Fruit fly (Drosophila melanogaster): ENCODE data around the gene Pex3.
A peak's percentile ranks its signal among the peaks of the same experiment; 100 is the strongest.

The Pex3 gene

DNA sequence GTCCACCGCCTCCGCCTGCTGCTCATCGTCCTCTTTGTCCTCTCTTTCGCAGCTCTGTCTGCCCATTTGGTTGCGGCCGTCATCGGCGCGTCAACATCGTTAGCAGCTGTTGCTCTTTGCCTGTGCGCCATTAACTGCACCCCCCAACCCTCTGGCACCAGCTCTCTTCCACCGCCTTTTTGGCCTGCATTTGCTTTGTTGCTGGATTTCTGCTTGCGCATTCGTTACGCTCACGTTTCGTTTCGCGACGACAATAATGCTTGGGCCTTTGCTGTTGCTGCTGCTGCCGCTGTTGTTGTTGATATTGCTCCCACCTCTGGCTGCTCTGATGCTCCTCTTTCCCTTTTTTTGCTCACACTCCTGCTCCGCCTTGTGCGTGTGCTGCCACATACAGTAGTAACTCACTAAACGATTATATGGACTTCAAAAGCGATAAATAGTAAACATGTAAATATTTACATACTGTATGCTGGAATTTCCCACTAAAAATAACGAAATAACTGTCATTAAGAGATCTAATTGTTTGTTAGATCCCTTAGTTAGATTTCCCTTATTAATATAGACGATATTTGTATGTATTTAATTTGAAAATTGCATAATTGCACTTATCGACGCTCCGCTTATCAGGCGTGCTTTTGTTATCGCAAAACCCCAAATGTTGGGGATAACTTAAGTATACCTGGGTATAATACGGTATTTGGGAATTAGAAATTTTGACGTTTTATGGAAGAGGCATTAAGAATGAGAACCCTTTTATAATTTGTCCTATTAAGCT lies 42.3 kb upstream of the Pex3 start:
- TF ChIP-seq CG17806 (tag; optimal IDR thresholded peaks at IDR 0.05) (peak; percentile 25), CG4496 (GFP tag; IDR thresholded peaks at IDR 0.05) (peak; percentile 71; the same call in 2 of the 3 replicates), CG34367 (tag; optimal IDR thresholded peaks at IDR 0.05) (peak; percentile 5), Ets98B (GFP tag; IDR thresholded peaks at IDR 0.05) (peak; percentile 47; the same call in 1 of the 2 replicates), CG14655 (GFP tag; optimal IDR thresholded peaks at IDR 0.05) (peak; percentile 2), CG8159 (tag; optimal IDR thresholded peaks at IDR 0.05) (peak; percentile 52), Snoo (tag; optimal IDR thresholded peaks at IDR 0.05) (peak; percentile 22), CG13204 (GFP tag; optimal IDR thresholded peaks at IDR 0.05) (peak; percentile 99), CG9948 (tag; optimal IDR thresholded peaks at IDR 0.05) (peak; percentile 7), CG8301 (tag; optimal IDR thresholded peaks at IDR 0.05) (peak; percentile 18), D1 (tag; optimal IDR thresholded peaks at IDR 0.05) (peak; percentile 12), Pif1A (GFP tag; optimal IDR thresholded peaks at IDR 0.05) (no peak), fd96Ca (GFP tag; IDR thresholded peaks at IDR 0.05) (peak; percentile 25; the same call in 1 of the 3 replicates), CG15710 (tag; optimal IDR thresholded peaks at IDR 0.05) (peak; percentile 37), EcR (GFP tag; optimal IDR thresholded peaks at IDR 0.05) (peak; percentile 83), CG10348 (GFP tag; IDR thresholded peaks at IDR 0.05) (0 out of 2 replicates have a peak, but pooled peaks have one; percentile 7), Pif1B (GFP tag; optimal IDR thresholded peaks at IDR 0.05) (no peak), CG32121 (GFP tag; IDR thresholded peaks at IDR 0.05) (peak; percentile 60), rn (GFP tag; IDR thresholded peaks at IDR 0.05) (no peak), gl (tag; optimal IDR thresholded peaks at IDR 0.05) (peak; percentile 8), CG12605 (GFP tag; IDR thresholded peaks at IDR 0.05) (no peak; the same call in 1 of the 2 replicates)

DNA sequence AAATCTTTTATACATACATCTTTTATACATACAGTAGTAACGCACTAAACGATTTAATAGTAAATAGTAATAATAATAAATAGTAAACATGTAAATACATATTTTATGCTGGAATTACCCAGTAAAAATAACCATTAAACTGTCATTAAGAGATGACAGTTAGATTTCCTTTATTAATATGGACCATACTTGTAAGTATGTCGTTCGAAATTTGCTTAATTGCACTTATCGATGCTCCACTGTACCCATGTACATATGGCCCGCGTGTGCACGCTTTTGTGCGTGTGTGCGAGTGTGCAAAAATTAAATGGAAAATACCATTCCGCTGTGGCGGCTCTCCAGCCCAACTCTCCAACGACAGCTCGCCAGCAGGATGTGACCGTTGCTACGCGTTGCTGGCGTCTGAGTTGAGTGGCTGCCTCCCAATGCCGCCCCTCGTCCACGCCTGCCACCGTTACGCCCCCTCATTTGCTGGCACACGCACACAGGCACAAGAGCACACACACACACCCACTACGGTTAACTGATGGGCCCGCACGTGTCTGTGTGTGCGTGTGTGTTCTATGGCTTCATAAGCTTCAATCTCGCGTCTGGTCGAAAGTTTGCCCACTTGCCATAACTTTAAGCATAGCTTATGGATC lies 41.4 kb upstream of the Pex3 start:
- TF ChIP-seq CG10348 (GFP tag; IDR thresholded peaks at IDR 0.05) (no peak), Ets98B (GFP tag; IDR thresholded peaks at IDR 0.05) (peak; percentile 31), CG13204 (GFP tag; optimal IDR thresholded peaks at IDR 0.05) (peak; percentile 96), D1 (tag; optimal IDR thresholded peaks at IDR 0.05) (no peak), CG4496 (GFP tag; IDR thresholded peaks at IDR 0.05) (peak; percentile 54; the same call in 1 of the 3 replicates), rn (GFP tag; IDR thresholded peaks at IDR 0.05) (no peak), Pif1A (GFP tag; optimal IDR thresholded peaks at IDR 0.05) (peak; percentile 5), fd96Ca (GFP tag; IDR thresholded peaks at IDR 0.05) (0 out of 3 replicates have a peak, but pooled peaks have one; percentile 12), CG32121 (GFP tag; IDR thresholded peaks at IDR 0.05) (no peak), CG17806 (tag; optimal IDR thresholded peaks at IDR 0.05) (peak; percentile 31), Snoo (tag; optimal IDR thresholded peaks at IDR 0.05) (no peak), CG12605 (GFP tag; IDR thresholded peaks at IDR 0.05) (no peak), CG15710 (tag; optimal IDR thresholded peaks at IDR 0.05) (peak; percentile 49), CG8301 (tag; optimal IDR thresholded peaks at IDR 0.05) (peak; percentile 13), CG9948 (tag; optimal IDR thresholded peaks at IDR 0.05) (peak; percentile 25), gl (tag; optimal IDR thresholded peaks at IDR 0.05) (no peak), EcR (GFP tag; optimal IDR thresholded peaks at IDR 0.05) (peak; percentile 49), CG8159 (tag; optimal IDR thresholded peaks at IDR 0.05) (peak; percentile 49), CG34367 (tag; optimal IDR thresholded peaks at IDR 0.05) (peak; percentile 38), Pif1B (GFP tag; optimal IDR thresholded peaks at IDR 0.05) (no peak), CG14655 (GFP tag; optimal IDR thresholded peaks at IDR 0.05) (peak; percentile 49)

DNA sequence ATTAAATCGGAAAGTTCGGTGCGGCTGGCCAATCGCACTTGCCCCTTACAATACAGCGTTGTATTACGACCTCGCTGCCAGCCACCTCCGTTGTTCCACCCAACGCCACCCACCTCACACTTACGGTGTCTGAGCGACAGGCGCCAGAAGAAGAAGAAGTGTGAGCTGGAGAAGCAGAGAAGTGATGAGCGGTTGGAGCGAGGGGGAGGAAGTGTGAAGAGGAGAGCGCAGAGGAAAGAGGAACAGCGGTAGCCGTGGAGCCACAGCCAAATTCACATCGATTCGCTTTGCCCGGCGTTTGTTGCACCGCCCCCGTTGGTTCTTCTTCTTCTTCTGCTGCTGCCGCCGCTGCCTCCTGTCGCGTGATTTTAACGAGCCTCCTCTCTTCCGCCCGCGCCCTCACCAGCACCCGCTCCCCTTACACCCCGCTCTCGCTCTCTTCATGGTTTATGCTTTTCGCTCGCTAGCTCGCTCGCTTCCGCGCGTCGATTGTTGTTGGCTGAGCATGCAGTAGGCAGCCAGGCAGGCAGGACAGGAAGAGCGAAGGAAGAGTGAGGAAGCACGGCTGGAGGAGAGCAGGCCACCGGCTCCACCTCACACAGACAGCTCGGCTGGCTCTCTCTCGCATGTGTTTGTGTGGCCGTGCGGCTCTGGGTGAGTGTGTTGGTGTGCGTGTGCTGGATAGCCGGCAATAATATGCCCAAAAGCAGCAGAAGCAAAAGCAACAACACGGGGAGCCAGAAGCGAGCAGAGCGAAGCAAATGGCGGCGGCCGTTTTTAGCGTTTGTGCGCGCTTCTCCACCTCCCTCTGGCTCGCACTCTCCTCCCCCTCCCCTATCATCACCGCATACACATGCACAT lies 39.9 kb upstream of the Pex3 start:
- TF ChIP-seq fd96Ca (GFP tag; IDR thresholded peaks at IDR 0.05): peak; percentile 24; the same call in 1 of the 3 replicates
- no peak for TF ChIP-seq rn (GFP tag; IDR thresholded peaks at IDR 0.05)
- no peak for TF ChIP-seq CG4496 (GFP tag; IDR thresholded peaks at IDR 0.05)
- TF ChIP-seq CG17806 (tag; optimal IDR thresholded peaks at IDR 0.05): peak; percentile 4
- no peak for TF ChIP-seq CG12605 (GFP tag; IDR thresholded peaks at IDR 0.05)
- no peak for TF ChIP-seq CG8159 (tag; optimal IDR thresholded peaks at IDR 0.05)
- TF ChIP-seq EcR (GFP tag; optimal IDR thresholded peaks at IDR 0.05): peak; percentile 49
- no peak for TF ChIP-seq gl (tag; optimal IDR thresholded peaks at IDR 0.05)
- no peak for TF ChIP-seq Ets98B (GFP tag; IDR thresholded peaks at IDR 0.05)
- no peak for TF ChIP-seq Pif1A (GFP tag; optimal IDR thresholded peaks at IDR 0.05)
- TF ChIP-seq CG34367 (tag; optimal IDR thresholded peaks at IDR 0.05): no peak
- peak; percentile 19 for TF ChIP-seq Snoo (tag; optimal IDR thresholded peaks at IDR 0.05)
- TF ChIP-seq CG15710 (tag; optimal IDR thresholded peaks at IDR 0.05): no peak
- TF ChIP-seq CG8301 (tag; optimal IDR thresholded peaks at IDR 0.05): no peak
- no peak for TF ChIP-seq CG9948 (tag; optimal IDR thresholded peaks at IDR 0.05)
- peak; percentile 33 for TF ChIP-seq Pif1B (GFP tag; optimal IDR thresholded peaks at IDR 0.05)
- no peak for TF ChIP-seq CG14655 (GFP tag; optimal IDR thresholded peaks at IDR 0.05)
- no peak; the same call in 1 of the 2 replicates for TF ChIP-seq CG32121 (GFP tag; IDR thresholded peaks at IDR 0.05)
- no peak for TF ChIP-seq D1 (tag; optimal IDR thresholded peaks at IDR 0.05)
- no peak for TF ChIP-seq CG10348 (GFP tag; IDR thresholded peaks at IDR 0.05)
- peak; percentile 99 for TF ChIP-seq CG13204 (GFP tag; optimal IDR thresholded peaks at IDR 0.05)

DNA sequence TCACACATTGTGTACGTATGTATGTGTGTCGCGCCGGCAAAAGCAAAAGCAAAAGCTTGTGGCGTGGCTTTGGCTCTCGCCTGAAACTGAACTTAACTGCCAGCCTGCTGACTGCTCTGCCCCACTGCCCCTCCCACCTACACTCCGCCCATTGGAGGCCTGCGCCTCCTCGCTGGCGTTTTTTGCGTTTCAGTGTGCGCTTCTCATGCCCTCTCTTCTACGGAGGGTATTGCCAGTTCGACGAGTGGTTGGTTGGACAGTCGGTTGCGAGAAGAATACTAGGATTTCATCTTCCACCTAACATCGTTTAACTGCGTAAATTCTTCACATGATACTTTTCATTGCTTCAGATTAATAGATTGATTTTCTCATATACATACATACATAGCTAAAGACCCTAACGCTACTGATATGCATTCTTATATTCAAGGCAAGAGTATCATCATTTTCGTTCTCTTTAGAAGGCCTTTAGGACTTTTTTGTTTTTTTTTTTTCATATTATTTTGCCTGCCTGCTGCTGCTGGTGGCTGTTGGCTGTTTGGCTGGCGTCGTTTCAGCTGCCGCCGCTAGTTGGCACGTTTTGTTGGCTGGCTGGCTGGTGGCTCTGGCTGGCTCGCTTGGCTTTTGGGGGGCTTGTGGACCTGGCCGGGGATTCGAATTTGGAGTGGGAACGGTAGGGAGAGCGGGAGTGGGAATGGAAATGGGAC lies 39.2 kb upstream of the Pex3 start:
- peak; percentile 6 for TF ChIP-seq CG13204 (GFP tag; optimal IDR thresholded peaks at IDR 0.05)
- peak; percentile 94 for TF ChIP-seq CG15710 (tag; optimal IDR thresholded peaks at IDR 0.05)
- peak; percentile 95 for TF ChIP-seq Pif1A (GFP tag; optimal IDR thresholded peaks at IDR 0.05)
- peak; percentile 82 for TF ChIP-seq Ets98B (GFP tag; IDR thresholded peaks at IDR 0.05)
- TF ChIP-seq CG8301 (tag; optimal IDR thresholded peaks at IDR 0.05): peak; percentile 90
- TF ChIP-seq gl (tag; optimal IDR thresholded peaks at IDR 0.05): peak; percentile 73
- peak; percentile 89 for TF ChIP-seq CG34367 (tag; optimal IDR thresholded peaks at IDR 0.05)
- TF ChIP-seq CG8159 (tag; optimal IDR thresholded peaks at IDR 0.05): peak; percentile 90
- no peak; the same call in 1 of the 2 replicates for TF ChIP-seq CG10348 (GFP tag; IDR thresholded peaks at IDR 0.05)
- peak; percentile 84 for TF ChIP-seq CG9948 (tag; optimal IDR thresholded peaks at IDR 0.05)
- TF ChIP-seq CG14655 (GFP tag; optimal IDR thresholded peaks at IDR 0.05): peak; percentile 88
- peak; percentile 84 for TF ChIP-seq rn (GFP tag; IDR thresholded peaks at IDR 0.05)
- TF ChIP-seq Snoo (tag; optimal IDR thresholded peaks at IDR 0.05): peak; percentile 90
- peak; percentile 88 for TF ChIP-seq Pif1B (GFP tag; optimal IDR thresholded peaks at IDR 0.05)
- peak; percentile 87 for TF ChIP-seq CG32121 (GFP tag; IDR thresholded peaks at IDR 0.05)
- TF ChIP-seq fd96Ca (GFP tag; IDR thresholded peaks at IDR 0.05): peak; percentile 92
- no peak for TF ChIP-seq EcR (GFP tag; optimal IDR thresholded peaks at IDR 0.05)
- TF ChIP-seq CG12605 (GFP tag; IDR thresholded peaks at IDR 0.05): peak; percentile 76
- TF ChIP-seq CG4496 (GFP tag; IDR thresholded peaks at IDR 0.05): peak; percentile 87
- peak; percentile 53 for TF ChIP-seq D1 (tag; optimal IDR thresholded peaks at IDR 0.05)
- TF ChIP-seq CG17806 (tag; optimal IDR thresholded peaks at IDR 0.05): peak; percentile 87

Measured in whole organism, pupa.